Fruit fly (Drosophila melanogaster): Measurements from ENCODE around the gene rpr.

rpr gene

DNA sequence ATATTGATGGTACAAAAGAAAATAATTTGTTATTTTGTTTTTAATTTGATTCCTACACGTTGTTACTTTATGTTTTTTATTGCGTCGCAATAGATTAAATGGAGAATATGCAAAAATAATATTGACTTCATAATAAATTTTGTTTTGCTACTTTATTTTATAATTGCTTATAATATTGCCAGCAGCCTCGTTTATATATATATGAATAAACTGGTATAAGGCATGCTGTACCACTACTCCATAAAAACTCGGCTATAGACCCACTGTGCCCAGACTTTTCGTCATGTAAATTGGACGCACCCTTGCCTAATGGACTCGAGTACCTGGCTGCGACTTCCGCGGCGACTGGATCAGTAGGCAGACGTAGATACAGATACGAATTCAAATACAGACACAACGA, 49.6 kb downstream of the rpr start (continued):
- TF ChIP-seq unpg (GFP tag; optimal IDR thresholded peaks at IDR 0.05) (peak; percentile 81), CG9609 (GFP tag; optimal IDR thresholded peaks at IDR 0.05) (peak; percentile 33), pan (optimal IDR thresholded peaks at IDR 0.05) (no peak), pan (GFP tag; optimal IDR thresholded peaks at IDR 0.05 in 1 of 2, IDR thresholded peaks at IDR 0.05 in 1 of 2) (peak in 1 of 2 experiments; percentile 73), pros (GFP tag; optimal IDR thresholded peaks at IDR 0.05) (peak; percentile 55), CG2116 (GFP tag; optimal IDR thresholded peaks at IDR 0.05) (peak; percentile 51), Six4 (GFP tag; optimal IDR thresholded peaks at IDR 0.05) (peak; percentile 70), NfI (GFP tag; optimal IDR thresholded peaks at IDR 0.05) (peak; percentile 11), CG8478 (optimal IDR thresholded peaks at IDR 0.05) (no peak), bigmax (GFP tag; optimal IDR thresholded peaks at IDR 0.05) (no peak), Mes4 (GFP tag; optimal IDR thresholded peaks at IDR 0.05) (peak; percentile 22), toy (GFP tag; IDR thresholded peaks at IDR 0.05) (no peak), vnd (GFP tag; IDR thresholded peaks at IDR 0.05; ENCODE audit: partially characterized antibody) (no peak), CG4404 (GFP tag; IDR thresholded peaks at IDR 0.05) (peak; percentile 88), CG17361 (GFP tag; IDR thresholded peaks at IDR 0.05) (peak; percentile 87), stc (GFP tag; IDR thresholded peaks at IDR 0.05) (peak; percentile 47), cas (GFP tag; IDR thresholded peaks at IDR 0.05) (no peak), fd3F (GFP tag; optimal IDR thresholded peaks at IDR 0.05) (no peak), CG12391 (tag; optimal IDR thresholded peaks at IDR 0.05) (peak; percentile 87), Hr78 (GFP tag; optimal IDR thresholded peaks at IDR 0.05) (peak in 1 of 2 experiments; percentile 44), CG9817 (tag; optimal IDR thresholded peaks at IDR 0.05) (peak; percentile 9), jigr1 (GFP tag; IDR thresholded peaks at IDR 0.05) (no peak), E2f1 (GFP tag; IDR thresholded peaks at IDR 0.05) (peak; percentile 65), mld (GFP tag; IDR thresholded peaks at IDR 0.05; ENCODE audit: partially characterized antibody) (no peak), zfh2 (GFP tag; optimal IDR thresholded peaks at IDR 0.05) (no peak), pita (GFP tag; optimal IDR thresholded peaks at IDR 0.05) (no peak), Oli (tag; optimal IDR thresholded peaks at IDR 0.05) (peak; percentile 83), CG12299 (tag; optimal IDR thresholded peaks at IDR 0.05) (peak; percentile 9), CG30431 (GFP tag; optimal IDR thresholded peaks at IDR 0.05) (peak; percentile 78), lab (GFP tag; optimal IDR thresholded peaks at IDR 0.05) (peak; percentile 55), CG7556 (GFP tag; optimal IDR thresholded peaks at IDR 0.05) (peak; percentile 88), MTF-1 (GFP tag; optimal IDR thresholded peaks at IDR 0.05; ENCODE audit: borderline replicate concordance) (peak; percentile 39), Fer3 (tag; optimal IDR thresholded peaks at IDR 0.05) (peak; percentile 51), ems (GFP tag; optimal IDR thresholded peaks at IDR 0.05) (no peak), pzg (GFP tag; optimal IDR thresholded peaks at IDR 0.05) (no peak), CG15601 (tag; optimal IDR thresholded peaks at IDR 0.05) (peak; percentile 72), Doc3 (GFP tag; IDR thresholded peaks at IDR 0.05; ENCODE audit: partially characterized antibody) (no peak), CG17612 (GFP tag; IDR thresholded peaks at IDR 0.05) (no peak), E2f2 (GFP tag; IDR thresholded peaks at IDR 0.05) (peak; percentile 45; the same call in 1 of the 2 replicates), CG34376 (GFP tag; optimal IDR thresholded peaks at IDR 0.05) (no peak), CG11695 (GFP tag; IDR thresholded peaks at IDR 0.05) (peak; percentile 74; the same call in 2 of the 3 replicates), lov (optimal IDR thresholded peaks at IDR 0.05) (no peak), lov (GFP tag; IDR thresholded peaks at IDR 0.05) (no peak), CG33557 (GFP tag; optimal IDR thresholded peaks at IDR 0.05) (peak; percentile 90), CG2120 (GFP tag; optimal IDR thresholded peaks at IDR 0.05) (peak; percentile 25), Fer1 (GFP tag; optimal IDR thresholded peaks at IDR 0.05) (no peak), grn (GFP tag; optimal IDR thresholded peaks at IDR 0.05) (no peak), CG7928 (GFP tag; optimal IDR thresholded peaks at IDR 0.05) (peak; percentile 2), Taf1 (GFP tag; IDR thresholded peaks at IDR 0.05) (no peak), nerfin-1 (tag; optimal IDR thresholded peaks at IDR 0.05) (peak; percentile 66), CG6854 (GFP tag; optimal IDR thresholded peaks at IDR 0.05) (peak; percentile 26)

Data from whole organism, embryonic.